Worm (Caenorhabditis elegans) whole organism, young adult: Measurements from ENCODE around the gene rpl-38.

Source experiments
- B0019.2 ChIP-seq: fragments of 200-800 bp; sonication (Bioruptor generic); conservative IDR thresholded peaks from 2 replicates; pipeline ENCODE4 v1.3.6; 2022; ENCODE audit warnings: missing genetic modification reagents, missing genetic modification characterization, missing compliant biosample characterization
- B0261.1 ChIP-seq: sonication (generic microtip); optimal IDR thresholded peaks from 2 replicates; lab custom pipeline; 2016; ENCODE audit warnings: mild to moderate bottlenecking, missing genetic modification characterization, moderate library complexity, missing compliant biosample characterization
- D2030.7 ChIP-seq: fragments of 200-800 bp; sonication (Bioruptor generic); IDR thresholded peaks from 2 replicates; pipeline ENCODE4 v1.3.6; 2022; ENCODE audit warnings: missing genetic modification reagents, missing genetic modification characterization, missing compliant biosample characterization
- F10E7.11 ChIP-seq: sonication (generic microtip); optimal IDR thresholded peaks from 2 replicates; lab custom pipeline; 2017; ENCODE audit warnings: mild to moderate bottlenecking, missing genetic modification characterization, moderate library complexity, missing compliant biosample characterization
- F22D6.2 ChIP-seq: sonication (generic microtip); optimal IDR thresholded peaks from 2 replicates; lab custom pipeline; 2016; ENCODE audit warnings: mild to moderate bottlenecking, missing genetic modification characterization, missing compliant biosample characterization
- F23B12.7 ChIP-seq: sonication (generic microtip); optimal IDR thresholded peaks from 2 replicates; lab custom pipeline; 2017; ENCODE audit warnings: missing genetic modification characterization, mild to moderate bottlenecking, missing compliant biosample characterization, antibody characterized with exemption, moderate library complexity; ENCODE audit not compliant: insufficient read depth
- F33H1.4 ChIP-seq: fragments of 200-800 bp; sonication (Bioruptor generic); IDR thresholded peaks from 2 replicates; pipeline ENCODE4 v1.3.6; 2022; ENCODE audit warnings: missing genetic modification reagents, missing genetic modification characterization, missing compliant biosample characterization
- F37B4.10 ChIP-seq: fragments of 200-800 bp; sonication (Bioruptor generic); IDR thresholded peaks from 2 replicates; pipeline ENCODE4 v1.3.6; 2022; ENCODE audit warnings: missing genetic modification characterization, missing compliant biosample characterization
- Y53G8AR.9 ChIP-seq: fragments of 200-800 bp; sonication (Bioruptor generic); conservative IDR thresholded peaks from 2 replicates; pipeline ENCODE4 v1.3.6; 2022; ENCODE audit warnings: missing genetic modification reagents, missing genetic modification characterization, missing compliant biosample characterization
- Y95B8A.8 ChIP-seq: fragments of 200-800 bp; sonication (Bioruptor generic); IDR thresholded peaks from 2 replicates; pipeline ENCODE4 v1.3.6; 2022; ENCODE audit warnings: missing genetic modification reagents, missing genetic modification characterization, missing compliant biosample characterization
- aptf-2 ChIP-seq: fragments of 200-800 bp; sonication (Bioruptor generic); conservative IDR thresholded peaks from 2 replicates; pipeline ENCODE4 v1.3.6; 2022; ENCODE audit warnings: missing genetic modification reagents, missing genetic modification characterization, missing compliant biosample characterization
- attf-5 ChIP-seq: fragments of 200-800 bp; sonication (Bioruptor generic); optimal IDR thresholded peaks from 2 replicates; lab custom pipeline; 2018; ENCODE audit warnings: mild to moderate bottlenecking, missing genetic modification characterization, missing compliant biosample characterization
- bed-1 ChIP-seq: fragments of 200-800 bp; sonication (Bioruptor generic); IDR thresholded peaks from 2 replicates; pipeline ENCODE4 v1.3.6; 2022; ENCODE audit warnings: missing genetic modification reagents, missing genetic modification characterization, missing compliant biosample characterization
- ccch-3 ChIP-seq: fragments of 200-800 bp; sonication (Bioruptor generic); optimal IDR thresholded peaks from 2 replicates; lab custom pipeline; 2018; ENCODE audit warnings: mild to moderate bottlenecking, missing genetic modification characterization, missing compliant biosample characterization
- cebp-1 ChIP-seq, 2 experiments: fragments of 200-800 bp in 1 of 2; sonication (Bioruptor generic) in 1 of 2; sonication (generic microtip) in 1 of 2; IDR thresholded peaks in 1 of 2; optimal IDR thresholded peaks in 1 of 2; 2 replicates each; pipeline versions ENCODE4 v1.3.6 to Lab custom; 2017 to 2022; ENCODE audit warnings: missing compliant biosample characterization in 2 of 2, missing genetic modification characterization in 2 of 2, mild to moderate bottlenecking in 1 of 2, missing genetic modification reagents in 1 of 2, moderate library complexity in 1 of 2
- ceh-27 ChIP-seq: fragments of 200-800 bp; sonication (Bioruptor generic); optimal IDR thresholded peaks from 2 replicates; lab custom pipeline; 2018; ENCODE audit warnings: mild to moderate bottlenecking, missing genetic modification characterization, moderate library complexity, missing compliant biosample characterization
- die-1 ChIP-seq: sonication (generic microtip); optimal IDR thresholded peaks from 2 replicates; lab custom pipeline; 2016; ENCODE audit warnings: missing genotype, mild to moderate bottlenecking, missing genetic modification characterization, missing compliant biosample characterization
- efl-1 ChIP-seq: fragments of 150-350 bp; optimal IDR thresholded peaks from 2 replicates; lab custom pipeline; 2014; ENCODE audit warnings: missing biosample characterization, missing genetic modification reagents, missing genetic modification characterization
- egrh-3 ChIP-seq: fragments of 200-800 bp; sonication (Bioruptor generic); IDR thresholded peaks from 2 replicates; pipeline ENCODE4 v1.3.6; 2022; ENCODE audit warnings: missing genetic modification reagents, missing genetic modification characterization, missing compliant biosample characterization
- gei-17 ChIP-seq: fragments of 200-800 bp; sonication (Bioruptor generic); optimal IDR thresholded peaks from 2 replicates; lab custom pipeline; 2018; ENCODE audit warnings: mild to moderate bottlenecking, missing genetic modification characterization, missing compliant biosample characterization
- him-1 ChIP-seq: sonication (generic microtip); optimal IDR thresholded peaks from 2 replicates; lab custom pipeline; 2016; ENCODE audit warnings: missing genotype, missing genetic modification reagents, missing genetic modification characterization, missing compliant biosample characterization
- madf-8 ChIP-seq: fragments of 200-800 bp; sonication (Bioruptor generic); conservative IDR thresholded peaks from 2 replicates; pipeline ENCODE4 v1.3.6; 2022; ENCODE audit warnings: missing genetic modification reagents, missing genetic modification characterization, missing compliant biosample characterization
- nfyb-1 ChIP-seq: fragments of 200-800 bp; sonication (Bioruptor generic); IDR thresholded peaks from 2 replicates; pipeline ENCODE4 v1.3.6; 2022; ENCODE audit warnings: missing genetic modification reagents, missing genetic modification characterization, missing compliant biosample characterization
- snpc-4 ChIP-seq, 5 experiments: fragments of 150-350 bp in 1 of 5; sonication (generic microtip) in 4 of 5; optimal IDR thresholded peaks; 2 replicates each; lab custom pipeline; 2014 to 2018; ENCODE audit warnings: missing genetic modification characterization in 5 of 5, missing biosample characterization in 3 of 5, antibody characterized with exemption in 2 of 5, mild to moderate bottlenecking in 2 of 5, missing compliant biosample characterization in 2 of 5, missing genotype in 2 of 5, moderate library complexity in 2 of 5, missing genetic modification reagents in 1 of 5
- tbp1 ChIP-seq: fragments of 200-800 bp; sonication (Bioruptor generic); optimal IDR thresholded peaks from 2 replicates; lab custom pipeline; 2018; ENCODE audit warnings: mild to moderate bottlenecking, missing genetic modification characterization, missing compliant biosample characterization
- tlf-1 ChIP-seq: fragments of 200-800 bp; sonication (Bioruptor generic); optimal IDR thresholded peaks from 2 replicates; lab custom pipeline; 2018; ENCODE audit warnings: mild to moderate bottlenecking, missing genetic modification characterization, missing compliant biosample characterization
- unc-130 ChIP-seq: sonication (generic microtip); optimal IDR thresholded peaks from 2 replicates; lab custom pipeline; 2016; ENCODE audit warnings: missing genetic modification reagents, missing genetic modification characterization, missing compliant biosample characterization
- unc-62 ChIP-seq: fragments of 150-350 bp; optimal IDR thresholded peaks from 2 replicates; lab custom pipeline; 2014; ENCODE audit warnings: missing biosample characterization, missing genetic modification reagents, missing genetic modification characterization
- zfh-2 ChIP-seq: fragments of 200-800 bp; sonication (Bioruptor generic); conservative IDR thresholded peaks from 2 replicates; pipeline ENCODE4 v1.3.6; 2022; ENCODE audit warnings: missing genetic modification reagents, missing genetic modification characterization, missing compliant biosample characterization
- zim-3 ChIP-seq: sonication (generic microtip); optimal IDR thresholded peaks from 2 replicates; lab custom pipeline; 2017; ENCODE audit warnings: mild to moderate bottlenecking, missing genetic modification characterization, moderate library complexity, missing compliant biosample characterization
- ztf-3 ChIP-seq: fragments of 200-800 bp; sonication (Bioruptor generic); optimal IDR thresholded peaks from 2 replicates; lab custom pipeline; 2018; ENCODE audit warnings: mild to moderate bottlenecking, missing genetic modification characterization, missing compliant biosample characterization

Gene rpl-38

ce11 chrV:15465032-15465727, 46.8 kb upstream of the rpl-38 start, which contains the start of gene pqn-71 (continued):
- peak; percentile 60; the same call in 1 of the 2 replicates for TF ChIP-seq aptf-2 (GFP tag; lab: Robert Waterston, UW)
- TF ChIP-seq B0019.2 (GFP tag; lab: Robert Waterston, UW) = peak; percentile 41; the same call in 1 of the 2 replicates
- TF ChIP-seq die-1 (tag; lab: Kevin White, UChicago) = peak; percentile 95
- TF ChIP-seq Y95B8A.8 (GFP tag; lab: Robert Waterston, UW) = peak; percentile 88
- TF ChIP-seq efl-1 = peak; percentile 38
- TF ChIP-seq F37B4.10 = 0 out of 2 replicates have a peak, but pooled peaks have one; percentile 88
- peak; percentile 83 for TF ChIP-seq Y53G8AR.9 (GFP tag; lab: Robert Waterston, UW)
- peak; percentile 85 for TF ChIP-seq F22D6.2 (tag; lab: Kevin White, UChicago)
- TF ChIP-seq attf-5 = peak; percentile 86
- peak; percentile 54 for TF ChIP-seq ztf-3
- peak; percentile 99 for TF ChIP-seq tbp1 (GFP tag; lab: Kevin White, UChicago)
- TF ChIP-seq F23B12.7 = peak; percentile 95
- peak; percentile 87 for TF ChIP-seq zim-3 (tag; lab: Kevin White, UChicago)
- no peak for TF ChIP-seq unc-62
- TF ChIP-seq, all 124 proteins: peak for 114

- TF ChIP-seq snpc-4 (GFP tag; optimal IDR thresholded peaks at IDR 0.05; lab: Kevin White, UChicago) = no peak
- no peak for TF ChIP-seq snpc-4 (tag; optimal IDR thresholded peaks at IDR 0.05; lab: Kevin White, UChicago)
- TF ChIP-seq F10E7.11 (tag; lab: Kevin White, UChicago) = no peak
- peak; percentile 62 for TF ChIP-seq zfh-2
- TF ChIP-seq, all 124 proteins: peak for 1
Measured at ce11 chrV:15466017-15466416, 45.9 kb upstream of the rpl-38 start.

ce11 chrV:15466719-15467118, 45.2 kb upstream of the rpl-38 start:
- TF ChIP-seq gei-17 = no peak
- no peak for TF ChIP-seq tlf-1 (GFP tag; lab: Kevin White, UChicago)
- no peak for TF ChIP-seq ccch-3

- no peak for TF ChIP-seq D2030.7
- TF ChIP-seq F37B4.10 = no peak
- TF ChIP-seq Y53G8AR.9 (GFP tag; lab: Robert Waterston, UW) = no peak
Measured at ce11 chrV:15471029-15471428, 40.9 kb upstream of the rpl-38 start, which contains the start of gene dpf-1. Gene dpf-1, plus strand, starts transcription at chrV:15471329.

ce11 chrV:15478597-15478996, 33.4 kb upstream of the rpl-38 start, which contains the start of gene C06B8.2:
Gene C06B8.2, minus strand, starts transcription at chrV:15478749.
- TF ChIP-seq him-1 (tag; lab: Kevin White, UChicago) (no peak), ceh-27 (GFP tag; lab: Kevin White, UChicago) (no peak), madf-8 (GFP tag; lab: Robert Waterston, UW) (no peak), cebp-1 (GFP tag; IDR thresholded peaks at IDR 0.05; lab: Robert Waterston, UW) (peak; percentile 54; the same call in 1 of the 2 replicates), cebp-1 (tag; optimal IDR thresholded peaks at IDR 0.05; lab: Kevin White, UChicago) (no peak), unc-130 (no peak), nfyb-1 (GFP tag; lab: Robert Waterston, UW) (no peak)

- TF ChIP-seq bed-1 (GFP tag; lab: Robert Waterston, UW) (no peak), B0261.1 (no peak), gei-17 (no peak), egrh-3 (no peak), F33H1.4 (no peak)
Measured at ce11 chrV:15479107-15479506, 32.9 kb upstream of the rpl-38 start.
